Worm (Caenorhabditis elegans): ENCODE data around the gene srsx-28.

- TF ChIP-seq ama-1 (optimal IDR thresholded peaks at IDR 0.05) = no peak
- no peak for TF ChIP-seq B0310.2 (tag; optimal IDR thresholded peaks at IDR 0.05)
- no peak for TF ChIP-seq hmg-4 (GFP tag; optimal IDR thresholded peaks at IDR 0.05)
- no peak for TF ChIP-seq hnd-1 (tag; optimal IDR thresholded peaks at IDR 0.05)
- no peak for TF ChIP-seq ets-7 (tag; optimal IDR thresholded peaks at IDR 0.05)
- TF ChIP-seq tbx-37 (GFP tag; conservative IDR thresholded peaks at IDR 0.05) = no peak
- no peak for TF ChIP-seq scrt-1 (GFP tag; IDR thresholded peaks at IDR 0.05)
- no peak for TF ChIP-seq ceh-13 (GFP tag; optimal IDR thresholded peaks at IDR 0.05)
- TF ChIP-seq flt-1 (GFP tag; IDR thresholded peaks at IDR 0.05) = no peak
- TF ChIP-seq aly-1 (tag; optimal IDR thresholded peaks at IDR 0.05) = no peak
- TF ChIP-seq tra-4 (tag; optimal IDR thresholded peaks at IDR 0.05) = no peak
- no peak for TF ChIP-seq hmbx-1 (tag; optimal IDR thresholded peaks at IDR 0.05)
- no peak for TF ChIP-seq pes-1 (GFP tag; IDR thresholded peaks at IDR 0.05)
- TF ChIP-seq ceh-36 (tag; optimal IDR thresholded peaks at IDR 0.05) = no peak
These were observed 31.4 kb downstream of the srsx-28 start for ce11 chrV:10183810-10184209.

Measured in whole organism, early embryonic.